Worm (Caenorhabditis elegans): ENCODE results near the gene kin-20.

Gene kin-20

ce11 chrX:15327238-15327637 is 49.7 kb upstream of the kin-20 start (continued):
- peak; percentile 25; the same call in 1 of the 2 replicates for TF ChIP-seq grh-1 (GFP tag; IDR thresholded peaks at IDR 0.05)
- TF ChIP-seq efl-3 (GFP tag; optimal IDR thresholded peaks at IDR 0.05), result peak; percentile 21
- TF ChIP-seq lin-35 (GFP tag; optimal IDR thresholded peaks at IDR 0.05), result peak in 1 of 2 experiments; percentile 15
- peak; percentile 2 for TF ChIP-seq nhr-47 (tag; optimal IDR thresholded peaks at IDR 0.05)

DNA sequence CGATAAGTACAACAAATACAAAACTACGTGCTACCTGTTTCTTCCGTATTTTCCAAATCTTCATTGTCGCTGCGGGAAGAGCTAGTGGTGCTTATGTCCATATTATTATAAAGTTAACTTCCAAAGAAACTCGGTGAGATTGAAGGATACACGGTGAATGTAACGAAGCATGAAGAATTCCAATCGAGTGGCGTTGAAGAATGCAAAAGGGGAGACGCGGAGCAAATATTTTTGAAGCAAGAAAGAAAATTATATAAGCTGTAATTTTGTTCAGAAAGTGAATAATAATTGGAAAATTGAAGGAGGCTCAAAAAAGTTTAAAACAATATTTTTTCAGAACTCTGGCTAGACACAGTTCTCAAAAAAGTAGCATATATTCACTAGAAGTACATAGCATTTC is 48.1 kb upstream of the kin-20 start, which contains the start of gene Y15E3A.3:
Y15E3A.3 (minus strand) TSS at position 101 of the 400 bp plus-strand sequence.
- TF ChIP-seq pax-3 (tag; optimal IDR thresholded peaks at IDR 0.05) (no peak), fkh-8 (tag; optimal IDR thresholded peaks at IDR 0.05) (no peak), C16A3.4 (tag; optimal IDR thresholded peaks at IDR 0.05) (no peak), fkh-10 (GFP tag; optimal IDR thresholded peaks at IDR 0.05) (no peak), zag-1 (tag; optimal IDR thresholded peaks at IDR 0.05) (no peak), ceh-63 (GFP tag; optimal IDR thresholded peaks at IDR 0.05) (no peak), efl-3 (GFP tag; optimal IDR thresholded peaks at IDR 0.05) (no peak), hlh-4 (tag; optimal IDR thresholded peaks at IDR 0.05) (no peak)

DNA sequence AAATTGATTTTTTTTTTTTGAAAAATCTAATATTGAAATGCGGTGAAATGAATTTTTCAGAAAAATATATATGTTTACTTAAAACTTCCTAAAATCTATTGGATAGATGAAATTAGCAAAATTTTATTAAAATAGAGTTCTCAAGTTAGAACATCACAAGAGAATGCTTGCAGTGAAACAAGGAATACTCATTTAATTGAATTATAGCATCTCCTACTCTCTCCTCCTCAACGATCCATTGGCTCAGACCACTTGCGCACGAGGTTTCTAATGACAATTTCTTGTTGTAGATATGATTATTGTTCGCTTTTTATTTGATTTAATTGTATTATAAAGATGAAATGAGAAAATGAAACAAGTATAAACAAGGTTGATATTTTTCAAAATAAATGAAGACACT is 44.2 kb upstream of the kin-20 start:
- peak; percentile 28 for TF ChIP-seq lin-14 (GFP tag; optimal IDR thresholded peaks at IDR 0.05)
- no peak for TF ChIP-seq snpc-4 (tag; optimal IDR thresholded peaks at IDR 0.05)
- no peak for TF ChIP-seq elt-2 (tag; optimal IDR thresholded peaks at IDR 0.05)

DNA sequence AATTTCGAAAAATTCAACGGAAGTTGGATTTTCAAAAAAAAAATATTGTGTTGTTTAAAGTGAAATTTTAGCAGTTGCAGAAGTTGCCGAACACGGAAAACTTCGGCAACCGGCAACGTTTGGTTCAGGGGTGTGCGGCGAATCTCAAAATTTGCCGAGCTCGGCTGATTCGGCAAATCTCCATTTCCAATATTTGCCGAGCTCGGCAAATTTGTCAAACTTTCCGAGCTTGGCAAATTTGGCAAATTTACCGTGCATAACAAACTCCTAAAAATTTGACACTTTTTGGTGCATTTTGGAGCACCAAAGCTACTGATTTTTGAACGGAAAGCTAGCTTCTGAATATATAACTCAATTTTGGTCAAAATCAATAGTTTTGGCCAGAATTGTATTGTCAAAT is 43.7 kb upstream of the kin-20 start:
- no peak for TF ChIP-seq mep-1 (tag; optimal IDR thresholded peaks at IDR 0.05)
- TF ChIP-seq unc-86 (tag; optimal IDR thresholded peaks at IDR 0.05), result no peak
- TF ChIP-seq ztf-4 (tag; optimal IDR thresholded peaks at IDR 0.05), result no peak
- TF ChIP-seq nhr-237 (tag; optimal IDR thresholded peaks at IDR 0.05), result no peak
- no peak for TF ChIP-seq dpl-1 (GFP tag; optimal IDR thresholded peaks at IDR 0.05)
- no peak for TF ChIP-seq pag-3 (tag; optimal IDR thresholded peaks at IDR 0.05; ENCODE audit: borderline replicate concordance, insufficient read depth)
- TF ChIP-seq fos-1 (tag; optimal IDR thresholded peaks at IDR 0.05), result no peak
- no peak for TF ChIP-seq nhr-19 (GFP tag; conservative IDR thresholded peaks at IDR 0.05)
- no peak for TF ChIP-seq fkh-4 (tag; optimal IDR thresholded peaks at IDR 0.05; ENCODE audit: borderline replicate concordance)
- TF ChIP-seq rnt-1 (tag; optimal IDR thresholded peaks at IDR 0.05), result no peak
- TF ChIP-seq hpl-2 (GFP tag; optimal IDR thresholded peaks at IDR 0.05), result no peak
- no peak for TF ChIP-seq egl-13 (tag; optimal IDR thresholded peaks at IDR 0.05)
- no peak for TF ChIP-seq F16B12.6 (tag; optimal IDR thresholded peaks at IDR 0.05)
- no peak for TF ChIP-seq lin-13 (GFP tag; optimal IDR thresholded peaks at IDR 0.05)

- no peak for TF ChIP-seq dsc-1 (tag; optimal IDR thresholded peaks at IDR 0.05)
- no peak for TF ChIP-seq irx-1 (tag; optimal IDR thresholded peaks at IDR 0.05)
Measured at ce11 chrX:15317146-15317545, 39.6 kb upstream of the kin-20 start, which contains the start of gene glb-28. Gene glb-28 (minus strand): TSS chrX:15317246.

DNA sequence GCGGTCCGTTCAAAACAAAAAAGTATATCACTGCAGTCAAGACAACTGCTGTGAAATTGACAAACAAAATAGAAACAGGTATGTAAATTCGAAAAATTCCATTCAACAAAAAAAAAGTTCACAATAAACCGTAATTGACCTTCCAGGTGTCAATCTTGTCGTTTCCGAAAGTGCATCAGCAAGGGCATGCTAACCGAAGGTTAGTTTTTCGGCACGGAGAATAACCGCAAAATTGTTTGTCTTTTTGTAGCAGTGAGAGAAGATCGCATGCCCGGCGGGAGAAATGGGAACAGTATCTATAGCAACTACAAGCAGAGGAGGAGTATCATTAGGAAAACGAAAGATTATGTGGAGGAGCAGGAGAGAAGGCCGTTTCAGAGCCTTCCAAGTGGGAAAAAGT is 35.1 kb upstream of the kin-20 start:
- TF ChIP-seq blmp-1 (tag; optimal IDR thresholded peaks at IDR 0.05), result peak; percentile 17
- TF ChIP-seq efl-1 (optimal IDR thresholded peaks at IDR 0.05), result no peak
- peak in 1 of 2 experiments; percentile 48 for TF ChIP-seq efl-1 (GFP tag; optimal IDR thresholded peaks at IDR 0.05 in 1 of 2)
- no peak for TF ChIP-seq unc-30 (tag; optimal IDR thresholded peaks at IDR 0.05)

Data from whole organism, L1 larva.